Worm (Caenorhabditis elegans) whole organism, L4 larva: ENCODE results near the gene sra-1.
A peak's percentile ranks its signal among the peaks of the same experiment; 100 is the strongest.

Experiments
- F37D6.2 ChIP-seq: sonication (generic microtip); optimal IDR thresholded peaks from 2 replicates; lab custom pipeline; 2016; ENCODE audit warnings: mild to moderate bottlenecking, missing genetic modification characterization, missing compliant biosample characterization
- F44E2.7 ChIP-seq: fragments of 200-800 bp; sonication (Bioruptor generic); IDR thresholded peaks from 2 replicates; pipeline ENCODE4 v2.1.2; 2022; ENCODE audit warnings: missing genetic modification characterization, missing compliant biosample characterization
- F49E8.2 ChIP-seq: sonication (generic microtip); optimal IDR thresholded peaks from 2 replicates; lab custom pipeline; 2016; ENCODE audit warnings: missing compliant biosample characterization, mild to moderate bottlenecking, missing genetic modification characterization, borderline replicate concordance
- T20F7.1 ChIP-seq: fragments of 200-800 bp; sonication (Bioruptor generic); optimal IDR thresholded peaks from 2 replicates; lab custom pipeline; 2018; ENCODE audit warnings: mild to moderate bottlenecking, missing genetic modification characterization, missing compliant biosample characterization
- Y105C5A.15 ChIP-seq: fragments of 200-800 bp; sonication (Bioruptor generic); IDR thresholded peaks from 2 replicates; pipeline ENCODE4 v1.3.6; 2022; ENCODE audit warnings: missing genetic modification characterization, missing compliant biosample characterization
- Y5F2A.4 ChIP-seq: fragments of 200-800 bp; sonication (Bioruptor generic); optimal IDR thresholded peaks from 2 replicates; lab custom pipeline; 2018; ENCODE audit warnings: mild to moderate bottlenecking, missing genetic modification characterization, missing compliant biosample characterization
- ZK337.2 ChIP-seq: fragments of 200-800 bp; sonication (Bioruptor generic); IDR thresholded peaks from 2 replicates; pipeline ENCODE4 v1.3.6; 2022; ENCODE audit warnings: missing genetic modification reagents, missing genetic modification characterization, missing compliant biosample characterization
- aha-1 ChIP-seq: fragments of 150-350 bp; peaks from one replicate; lab custom pipeline; 2014; ENCODE audit warnings: missing biosample characterization, missing genetic modification characterization
- aly-2 ChIP-seq: sonication (generic microtip); optimal IDR thresholded peaks from 2 replicates; lab custom pipeline; 2018; ENCODE audit warnings: missing biosample characterization, missing genetic modification characterization
- ama-1 ChIP-seq: fragments of 150-350 bp; optimal IDR thresholded peaks from 2 replicates; lab custom pipeline; 2014; ENCODE audit warnings: inconsistent platforms, mixed read lengths
- arid-1 ChIP-seq: fragments of 200-800 bp; sonication (Bioruptor generic); conservative IDR thresholded peaks from 2 replicates; pipeline ENCODE4 v1.3.6; 2022; ENCODE audit warnings: missing genetic modification reagents, missing genetic modification characterization, missing compliant biosample characterization
- attf-4 ChIP-seq: sonication (generic microtip); optimal IDR thresholded peaks from 3 replicates; lab custom pipeline; 2017; ENCODE audit warnings: missing biosample characterization, missing genetic modification characterization
- ceh-28 ChIP-seq: fragments of 150-350 bp; optimal IDR thresholded peaks from 2 replicates; lab custom pipeline; 2014; ENCODE audit warnings: missing biosample characterization, missing genetic modification reagents, missing genetic modification characterization
- ces-1 ChIP-seq: fragments of 150-350 bp; sonication (generic microtip); optimal IDR thresholded peaks from 4 replicates; lab custom pipeline; 2014; ENCODE audit warnings: missing biosample characterization, missing genetic modification reagents, missing genetic modification characterization
- ctbp-1 ChIP-seq: fragments of 200-800 bp; sonication (Bioruptor generic); IDR thresholded peaks from 2 replicates; pipeline ENCODE4 v1.3.6; 2022; ENCODE audit warnings: missing genetic modification reagents, missing genetic modification characterization, missing compliant biosample characterization
- daf-12 ChIP-seq: fragments of 150-350 bp; optimal IDR thresholded peaks from 2 replicates; lab custom pipeline; 2014; ENCODE audit warnings: missing biosample characterization, missing genetic modification reagents, missing genetic modification characterization
- daf-16 ChIP-seq, 3 experiments: sonication (generic microtip); optimal IDR thresholded peaks; 2 replicates each; lab custom pipeline; 2016 to 2017; ENCODE audit warnings: missing genetic modification characterization in 3 of 3, missing genetic modification reagents in 3 of 3, mild to moderate bottlenecking in 2 of 3, missing compliant biosample characterization in 2 of 3, missing biosample characterization in 1 of 3, moderate library complexity in 1 of 3
- daf-19 ChIP-seq: fragments of 200-800 bp; sonication (Bioruptor generic); conservative IDR thresholded peaks from 2 replicates; pipeline ENCODE4 v1.3.6; 2022; ENCODE audit warnings: missing genetic modification characterization, missing compliant biosample characterization
- dmd-6 ChIP-seq: fragments of 200-800 bp; sonication (Bioruptor generic); IDR thresholded peaks from 2 replicates; pipeline ENCODE4 v1.3.6; 2022; ENCODE audit warnings: missing genetic modification reagents, missing genetic modification characterization, missing compliant biosample characterization
- dmd-8 ChIP-seq: fragments of 200-800 bp; sonication (Bioruptor generic); IDR thresholded peaks from 2 replicates; pipeline ENCODE4 v1.3.6; 2022; ENCODE audit warnings: missing genetic modification characterization, missing compliant biosample characterization
- duxl-1 ChIP-seq: sonication (generic microtip); optimal IDR thresholded peaks from 2 replicates; lab custom pipeline; 2016; ENCODE audit warnings: mild to moderate bottlenecking, missing genetic modification characterization, moderate library complexity, missing compliant biosample characterization; ENCODE audit not compliant: poor library complexity
- dve-1 ChIP-seq: sonication (generic microtip); optimal IDR thresholded peaks from 2 replicates; lab custom pipeline; 2017; ENCODE audit warnings: antibody characterized with exemption, mild to moderate bottlenecking, missing genetic modification characterization, missing compliant biosample characterization; ENCODE audit not compliant: insufficient read depth
- egl-27 ChIP-seq: sonication (generic microtip); optimal IDR thresholded peaks from 3 replicates; lab custom pipeline; 2017; ENCODE audit warnings: missing biosample characterization, missing genetic modification reagents, missing genetic modification characterization
- fkh-10 ChIP-seq: fragments of 150-350 bp; optimal IDR thresholded peaks from 2 replicates; lab custom pipeline; 2014; ENCODE audit warnings: missing biosample characterization, missing genetic modification reagents, missing genetic modification characterization
- fos-1 ChIP-seq: fragments of 150-350 bp; optimal IDR thresholded peaks from 2 replicates; lab custom pipeline; 2014; ENCODE audit warnings: missing biosample characterization, missing genetic modification characterization
- gei-8 ChIP-seq: fragments of 200-800 bp; sonication (Bioruptor generic); optimal IDR thresholded peaks from 2 replicates; lab custom pipeline; 2018; ENCODE audit warnings: mild to moderate bottlenecking, missing genetic modification characterization, missing compliant biosample characterization
- hif-1 ChIP-seq, 2 experiments: sonication (generic microtip); optimal IDR thresholded peaks; 2 replicates each; lab custom pipeline; 2016 to 2017; ENCODE audit warnings: missing compliant biosample characterization in 2 of 2, missing genetic modification characterization in 2 of 2, missing genetic modification reagents in 2 of 2, missing genotype in 2 of 2, mild to moderate bottlenecking in 1 of 2
- hmg-1.1 ChIP-seq: fragments of 200-800 bp; sonication (Bioruptor generic); IDR thresholded peaks from 2 replicates; pipeline ENCODE4 v1.3.6; 2022; ENCODE audit warnings: missing genetic modification reagents, missing genetic modification characterization, missing compliant biosample characterization
- lim-7 ChIP-seq: fragments of 200-800 bp; sonication (Bioruptor generic); IDR thresholded peaks from 2 replicates; pipeline ENCODE4 v1.3.6; 2022; ENCODE audit warnings: missing genetic modification characterization, missing compliant biosample characterization
- lin-1 ChIP-seq: fragments of 200-800 bp; sonication (Bioruptor generic); IDR thresholded peaks from 2 replicates; pipeline ENCODE4 v1.3.6; 2022; ENCODE audit warnings: missing genetic modification reagents, missing genetic modification characterization, missing compliant biosample characterization
- lin-13 ChIP-seq: fragments of 150-350 bp; optimal IDR thresholded peaks from 2 replicates; lab custom pipeline; 2014; ENCODE audit warnings: missing biosample characterization, missing genetic modification reagents, missing genetic modification characterization
- lin-15B ChIP-seq: fragments of 150-350 bp; sonication (generic microtip); optimal IDR thresholded peaks from 3 replicates; lab custom pipeline; 2014; ENCODE audit warnings: missing biosample characterization, missing genetic modification characterization
- lin-29 ChIP-seq: fragments of 200-800 bp; sonication (Bioruptor generic); IDR thresholded peaks from 2 replicates; pipeline ENCODE4 v1.3.6; 2022; ENCODE audit warnings: missing genetic modification reagents, missing genetic modification characterization, missing compliant biosample characterization
- lsy-2 ChIP-seq, 2 experiments: fragments of 150-350 bp in 1 of 2; sonication (generic microtip) in 1 of 2; optimal IDR thresholded peaks; 2 replicates each; lab custom pipeline; 2014 to 2017; ENCODE audit warnings: missing biosample characterization in 2 of 2, missing genetic modification characterization in 2 of 2
- madf-5 ChIP-seq, 2 experiments: fragments of 200-800 bp; sonication (Bioruptor generic); IDR thresholded peaks; 2 replicates each; pipeline ENCODE4 v1.3.6; 2022; ENCODE audit warnings: missing compliant biosample characterization in 2 of 2, missing genetic modification characterization in 2 of 2
- mdt-29 ChIP-seq: fragments of 200-800 bp; sonication (Bioruptor generic); IDR thresholded peaks from 2 replicates; pipeline ENCODE4 v1.3.6; 2022; ENCODE audit warnings: missing genetic modification reagents, missing genetic modification characterization, missing compliant biosample characterization
- nhr-10 ChIP-seq: fragments of 150-350 bp; optimal IDR thresholded peaks from 2 replicates; lab custom pipeline; 2014; ENCODE audit warnings: missing biosample characterization, missing genetic modification characterization
- nhr-111 ChIP-seq: fragments of 200-800 bp; sonication (Bioruptor generic); optimal IDR thresholded peaks from 2 replicates; lab custom pipeline; 2018; ENCODE audit warnings: mild to moderate bottlenecking, missing genetic modification characterization, missing compliant biosample characterization
- nhr-41 ChIP-seq: fragments of 200-800 bp; sonication (Bioruptor generic); IDR thresholded peaks from 2 replicates; pipeline ENCODE4 v1.3.6; 2022; ENCODE audit warnings: missing genetic modification reagents, missing genetic modification characterization, missing compliant biosample characterization
- nhr-42 ChIP-seq: fragments of 200-800 bp; sonication (Bioruptor generic); IDR thresholded peaks from 2 replicates; pipeline ENCODE4 v1.3.6; 2022; ENCODE audit warnings: missing genetic modification characterization, missing compliant biosample characterization
- nhr-6 ChIP-seq: fragments of 150-350 bp; optimal IDR thresholded peaks from 2 replicates; lab custom pipeline; 2014; ENCODE audit warnings: missing biosample characterization, missing genetic modification characterization
- pha-4 ChIP-seq, 2 experiments: fragments of 150-350 bp in 1 of 2; fragments of 200-800 bp in 1 of 2; sonication (Bioruptor generic) in 1 of 2; IDR thresholded peaks in 1 of 2; optimal IDR thresholded peaks in 1 of 2; 2 replicates each; pipeline versions ENCODE4 v1.3.6 to Lab custom; 2014 to 2022; ENCODE audit warnings: missing genetic modification characterization in 2 of 2, missing genetic modification reagents in 2 of 2, missing biosample characterization in 1 of 2, missing compliant biosample characterization in 1 of 2
- php-3 ChIP-seq: fragments of 200-800 bp; sonication (Bioruptor generic); IDR thresholded peaks from 2 replicates; pipeline ENCODE4 v1.3.6; 2022; ENCODE audit warnings: missing genetic modification reagents, missing genetic modification characterization, missing compliant biosample characterization
- saeg-2 ChIP-seq: fragments of 200-800 bp; sonication (Bioruptor generic); IDR thresholded peaks from 2 replicates; pipeline ENCODE4 v1.3.6; 2022; ENCODE audit warnings: missing genetic modification reagents, missing genetic modification characterization, missing compliant biosample characterization
- tag-97 ChIP-seq: fragments of 200-800 bp; sonication (Bioruptor generic); IDR thresholded peaks from 2 replicates; pipeline ENCODE4 v1.3.6; 2022; ENCODE audit warnings: missing genetic modification characterization, missing compliant biosample characterization
- unc-130 ChIP-seq: sonication (generic microtip); optimal IDR thresholded peaks from 2 replicates; lab custom pipeline; 2016; ENCODE audit warnings: missing genetic modification reagents, missing genetic modification characterization, missing compliant biosample characterization
- unc-62 ChIP-seq, 3 experiments: fragments of 150-350 bp in 1 of 3; sonication (generic microtip); optimal IDR thresholded peaks in 2 of 3; peaks in 1 of 3; 1 replicate in 1 of 3; 2 replicates in 2 of 3; lab custom pipeline; 2014 to 2017; ENCODE audit warnings: missing biosample characterization in 3 of 3, missing genetic modification characterization in 3 of 3, missing genetic modification reagents in 3 of 3, missing genotype in 1 of 3
- zag-1 ChIP-seq: fragments of 150-350 bp; optimal IDR thresholded peaks from 2 replicates; lab custom pipeline; 2014; ENCODE audit warnings: missing biosample characterization, missing genetic modification characterization
- zip-2 ChIP-seq: fragments of 150-350 bp; optimal IDR thresholded peaks from 2 replicates; lab custom pipeline; 2014; ENCODE audit warnings: missing biosample characterization, missing genetic modification characterization
- ztf-11 ChIP-seq: fragments of 150-350 bp; optimal IDR thresholded peaks from 2 replicates; lab custom pipeline; 2014; ENCODE audit warnings: missing biosample characterization, missing genetic modification characterization
- ztf-7 ChIP-seq: fragments of 150-350 bp; optimal IDR thresholded peaks from 2 replicates; lab custom pipeline; 2014; ENCODE audit warnings: missing biosample characterization, missing genetic modification characterization

The sra-1 gene

ce11 chrII:9501955-9502354 lies 19.5 kb downstream of the sra-1 start (continued):
- TF ChIP-seq nhr-41 (GFP tag; lab: Robert Waterston, UW) (no peak), lin-29 (no peak), attf-4 (tag; lab: Kevin White, UChicago) (no peak), duxl-1 (no peak), ctbp-1 (GFP tag; lab: Robert Waterston, UW) (no peak), F49E8.2 (no peak), daf-19 (GFP tag; lab: Robert Waterston, UW) (no peak), aha-1 (tag; lab: Kevin White, UChicago) (peak; percentile 35), unc-130 (GFP tag; lab: Kevin White, UChicago) (no peak), ces-1 (GFP tag; lab: Kevin White, UChicago) (no peak), zag-1 (tag; lab: Kevin White, UChicago) (no peak), hif-1 (tag; optimal IDR thresholded peaks at IDR 0.05; lab: Kevin White, UChicago) (no peak), lsy-2 (tag; optimal IDR thresholded peaks at IDR 0.05; lab: Kevin White, UChicago) (no peak), saeg-2 (GFP tag; lab: Robert Waterston, UW) (0 out of 2 replicates have a peak, but pooled peaks have one; percentile 30), unc-62 (GFP tag; optimal IDR thresholded peaks at IDR 0.05 in 1 of 2; lab: Kevin White, UChicago) (peak in 1 of 2 experiments; percentile 55), unc-62 (tag; optimal IDR thresholded peaks at IDR 0.05; lab: Kevin White, UChicago) (no peak), pha-4 (GFP tag; IDR thresholded peaks at IDR 0.05; lab: Robert Waterston, UW) (no peak), pha-4 (tag; optimal IDR thresholded peaks at IDR 0.05; lab: Kevin White, UChicago) (no peak), dve-1 (peak; percentile 91), egl-27 (no peak), aly-2 (tag; lab: Kevin White, UChicago) (no peak), Y5F2A.4 (GFP tag; lab: Kevin White, UChicago) (no peak), dmd-8 (GFP tag; lab: Robert Waterston, UW) (no peak), ztf-7 (tag; lab: Kevin White, UChicago) (no peak), nhr-10 (tag; lab: Kevin White, UChicago) (peak; percentile 60), F44E2.7 (GFP tag; lab: Robert Waterston, UW) (no peak), madf-5 (GFP tag; IDR thresholded peaks at IDR 0.05; lab: Robert Waterston, UW) (no peak), lin-13 (GFP tag; lab: Kevin White, UChicago) (no peak), gei-8 (GFP tag; lab: Kevin White, UChicago) (no peak), ztf-11 (tag; lab: Kevin White, UChicago) (no peak), T20F7.1 (GFP tag; lab: Kevin White, UChicago) (peak; percentile 12), lim-7 (GFP tag; lab: Robert Waterston, UW) (no peak), arid-1 (no peak), daf-12 (tag; lab: Kevin White, UChicago) (no peak), ceh-28 (no peak), nhr-111 (GFP tag; lab: Kevin White, UChicago) (no peak), ama-1 (lab: Kevin White, UChicago) (no peak), fkh-10 (GFP tag; lab: Kevin White, UChicago) (no peak), daf-16 (GFP tag; optimal IDR thresholded peaks at IDR 0.05; lab: Kevin White, UChicago) (no peak), daf-16 (tag; optimal IDR thresholded peaks at IDR 0.05; lab: Kevin White, UChicago) (peak; percentile 83), tag-97 (no peak), fos-1 (tag; lab: Kevin White, UChicago) (no peak), nhr-42 (GFP tag; lab: Robert Waterston, UW) (no peak), lin-15B (tag; lab: Kevin White, UChicago) (no peak), ZK337.2 (GFP tag; lab: Robert Waterston, UW) (no peak), F37D6.2 (tag; lab: Kevin White, UChicago) (no peak), hmg-1.1 (GFP tag; lab: Robert Waterston, UW) (no peak), nhr-6 (tag; lab: Kevin White, UChicago) (peak; percentile 91), zip-2 (tag; lab: Kevin White, UChicago) (no peak), php-3 (GFP tag; lab: Robert Waterston, UW) (peak; percentile 74), mdt-29 (GFP tag; lab: Robert Waterston, UW) (peak; percentile 61; the same call in 1 of the 2 replicates), lin-1 (GFP tag; lab: Robert Waterston, UW) (peak; percentile 57), dmd-6 (peak; percentile 91), Y105C5A.15 (GFP tag; lab: Robert Waterston, UW) (no peak)
